Worm (Caenorhabditis elegans) whole organism, late embryonic: ENCODE measurements around the gene srh-73.

ENCODE experiments used
- ama-1 ChIP-seq: fragments of 150-350 bp; optimal IDR thresholded peaks from 2 replicates; lab custom pipeline; 2014
- ceh-14 ChIP-seq: sonication (generic microtip); optimal IDR thresholded peaks from 2 replicates; lab custom pipeline; 2016; ENCODE audit warnings: missing genotype, missing genetic modification characterization, missing compliant biosample characterization
- ceh-2 ChIP-seq: sonication (generic microtip); optimal IDR thresholded peaks from 2 replicates; lab custom pipeline; 2016; ENCODE audit warnings: missing genotype, missing genetic modification characterization, missing compliant biosample characterization
- ceh-9 ChIP-seq: sonication (generic microtip); optimal IDR thresholded peaks from 2 replicates; lab custom pipeline; 2016; ENCODE audit warnings: mild to moderate bottlenecking, missing genetic modification characterization, inconsistent platforms, missing compliant biosample characterization
- dve-1 ChIP-seq: sonication (generic microtip); optimal IDR thresholded peaks from 2 replicates; lab custom pipeline; 2017; ENCODE audit warnings: antibody characterized with exemption, mild to moderate bottlenecking, missing genetic modification characterization, missing compliant biosample characterization
- hlh-30 ChIP-seq: sonication (generic microtip); optimal IDR thresholded peaks from 2 replicates; lab custom pipeline; 2017; ENCODE audit warnings: antibody characterized with exemption, missing genetic modification characterization, missing compliant biosample characterization; ENCODE audit not compliant: insufficient read depth
- hlh-6 ChIP-seq: sonication (generic microtip); optimal IDR thresholded peaks from 2 replicates; lab custom pipeline; 2016; ENCODE audit warnings: missing genotype, missing genetic modification characterization, missing compliant biosample characterization
- hlh-8 ChIP-seq: sonication (generic microtip); optimal IDR thresholded peaks from 2 replicates; lab custom pipeline; 2016; ENCODE audit warnings: missing genotype, missing genetic modification characterization, missing compliant biosample characterization
- nhr-11 ChIP-seq: fragments of 150-350 bp; optimal IDR thresholded peaks from 2 replicates; lab custom pipeline; 2014; ENCODE audit warnings: missing biosample characterization, missing genetic modification characterization
- pha-4 ChIP-seq: fragments of 150-350 bp; optimal IDR thresholded peaks from 2 replicates; lab custom pipeline; 2018; ENCODE audit warnings: missing biosample characterization, missing genetic modification reagents, missing genetic modification characterization
- sox-4 ChIP-seq: sonication (generic microtip); optimal IDR thresholded peaks from 2 replicates; lab custom pipeline; 2017; ENCODE audit warnings: mild to moderate bottlenecking, missing genetic modification characterization, inconsistent platforms, missing compliant biosample characterization
- unc-55 ChIP-seq: sonication (generic microtip); optimal IDR thresholded peaks from 2 replicates; lab custom pipeline; 2017; ENCODE audit warnings: missing biosample characterization, missing genetic modification reagents, missing genetic modification characterization

DNA sequence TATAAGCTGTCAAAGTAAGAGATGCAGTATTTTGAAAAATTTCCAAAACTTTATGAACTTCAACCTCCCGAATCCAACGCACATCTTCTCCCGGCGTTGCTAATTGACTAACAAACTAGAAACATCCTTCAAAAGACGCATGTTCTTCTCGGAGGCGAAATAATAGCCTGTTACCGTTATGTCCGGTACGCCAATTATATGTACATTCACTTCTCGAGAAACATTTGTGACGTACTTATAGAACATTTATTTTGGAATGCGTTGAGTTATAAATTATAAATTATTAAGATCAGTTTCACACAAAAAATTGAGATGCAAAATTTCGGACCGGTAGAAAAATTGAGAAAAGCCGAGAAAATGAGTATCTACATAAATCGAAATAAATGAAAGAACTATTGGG is 15.0 kb upstream of the srh-73 start, which contains the start of gene T21B4.3:
- TF ChIP-seq hlh-8 (tag; lab: Kevin White, UChicago) = no peak
- no peak for TF ChIP-seq dve-1 (tag; lab: Kevin White, UChicago)
- TF ChIP-seq ceh-9 (tag; lab: Kevin White, UChicago) = no peak
- TF ChIP-seq sox-4 (tag; lab: Kevin White, UChicago) = no peak
- no peak for TF ChIP-seq ama-1 (lab: Kevin White, UChicago)
- TF ChIP-seq ceh-14 (tag; lab: Kevin White, UChicago) = no peak
- TF ChIP-seq ceh-2 (tag; lab: Kevin White, UChicago) = no peak
- TF ChIP-seq nhr-11 (tag; lab: Kevin White, UChicago) = no peak
- TF ChIP-seq unc-55 (GFP tag; lab: Kevin White, UChicago) = no peak
- TF ChIP-seq pha-4 (tag; lab: Kevin White, UChicago) = no peak
- no peak for TF ChIP-seq hlh-30
- TF ChIP-seq hlh-6 (tag; lab: Kevin White, UChicago) = no peak
